Worm (Caenorhabditis elegans) whole organism, L4 larva: ENCODE results near the gene srj-15.

ENCODE experiments used
- D1046.2 ChIP-seq: fragments of 200-800 bp; sonication (Bioruptor generic); IDR thresholded peaks from 2 replicates; pipeline ENCODE4 v1.3.6; 2022; ENCODE audit warnings: missing genetic modification characterization, missing compliant biosample characterization
- F37D6.2 ChIP-seq: sonication (generic microtip); optimal IDR thresholded peaks from 2 replicates; lab custom pipeline; 2016; ENCODE audit warnings: mild to moderate bottlenecking, missing genetic modification characterization, missing compliant biosample characterization
- F44E2.7 ChIP-seq: fragments of 200-800 bp; sonication (Bioruptor generic); IDR thresholded peaks from 2 replicates; pipeline ENCODE4 v2.1.2; 2022; ENCODE audit warnings: missing genetic modification characterization, missing compliant biosample characterization
- F49E8.2 ChIP-seq: sonication (generic microtip); optimal IDR thresholded peaks from 2 replicates; lab custom pipeline; 2016; ENCODE audit warnings: missing compliant biosample characterization, mild to moderate bottlenecking, missing genetic modification characterization, borderline replicate concordance
- T26A8.4 ChIP-seq: fragments of 200-800 bp; sonication (Bioruptor generic); IDR thresholded peaks from 2 replicates; pipeline ENCODE4 v1.3.6; 2022; ENCODE audit warnings: missing genetic modification characterization, missing compliant biosample characterization
- ZK337.2 ChIP-seq: fragments of 200-800 bp; sonication (Bioruptor generic); IDR thresholded peaks from 2 replicates; pipeline ENCODE4 v1.3.6; 2022; ENCODE audit warnings: missing genetic modification reagents, missing genetic modification characterization, missing compliant biosample characterization
- ZK546.5 ChIP-seq, 2 experiments: sonication (generic microtip); optimal IDR thresholded peaks; 2 replicates each; lab custom pipeline; 2017; ENCODE audit warnings: missing biosample characterization in 2 of 2, missing genetic modification characterization in 2 of 2
- aha-1 ChIP-seq: fragments of 150-350 bp; peaks from one replicate; lab custom pipeline; 2014; ENCODE audit warnings: missing biosample characterization, missing genetic modification characterization
- ceh-20 ChIP-seq: fragments of 200-800 bp; sonication (Bioruptor generic); IDR thresholded peaks from 2 replicates; pipeline ENCODE4 v1.3.6; 2022; ENCODE audit warnings: missing genetic modification reagents, missing genetic modification characterization, missing compliant biosample characterization
- ceh-44 ChIP-seq: fragments of 200-800 bp; sonication (Bioruptor generic); IDR thresholded peaks from 2 replicates; pipeline ENCODE4 v1.3.6; 2022; ENCODE audit warnings: missing genetic modification reagents, missing genetic modification characterization, missing compliant biosample characterization
- ceh-62 ChIP-seq: sonication (generic microtip); optimal IDR thresholded peaks from 2 replicates; lab custom pipeline; 2017; ENCODE audit warnings: missing biosample characterization, missing genetic modification characterization
- cey-2 ChIP-seq: sonication (generic microtip); optimal IDR thresholded peaks from 3 replicates; lab custom pipeline; 2017; ENCODE audit warnings: missing genetic modification characterization, mild to moderate bottlenecking, missing compliant biosample characterization, antibody characterized with exemption, borderline replicate concordance; ENCODE audit not compliant: insufficient read depth
- daf-16 ChIP-seq, 3 experiments: sonication (generic microtip); optimal IDR thresholded peaks; 2 replicates each; lab custom pipeline; 2016 to 2017; ENCODE audit warnings: missing genetic modification characterization in 3 of 3, missing genetic modification reagents in 3 of 3, mild to moderate bottlenecking in 2 of 3, missing compliant biosample characterization in 2 of 3, missing biosample characterization in 1 of 3, moderate library complexity in 1 of 3
- daf-19 ChIP-seq: fragments of 200-800 bp; sonication (Bioruptor generic); conservative IDR thresholded peaks from 2 replicates; pipeline ENCODE4 v1.3.6; 2022; ENCODE audit warnings: missing genetic modification characterization, missing compliant biosample characterization
- dmd-6 ChIP-seq: fragments of 200-800 bp; sonication (Bioruptor generic); IDR thresholded peaks from 2 replicates; pipeline ENCODE4 v1.3.6; 2022; ENCODE audit warnings: missing genetic modification reagents, missing genetic modification characterization, missing compliant biosample characterization
- dmd-8 ChIP-seq: fragments of 200-800 bp; sonication (Bioruptor generic); IDR thresholded peaks from 2 replicates; pipeline ENCODE4 v1.3.6; 2022; ENCODE audit warnings: missing genetic modification characterization, missing compliant biosample characterization
- dpl-1 ChIP-seq: fragments of 150-350 bp; optimal IDR thresholded peaks from 2 replicates; lab custom pipeline; 2014; ENCODE audit warnings: missing biosample characterization, missing genetic modification reagents, missing genetic modification characterization
- duxl-1 ChIP-seq: sonication (generic microtip); optimal IDR thresholded peaks from 2 replicates; lab custom pipeline; 2016; ENCODE audit warnings: mild to moderate bottlenecking, missing genetic modification characterization, moderate library complexity, missing compliant biosample characterization; ENCODE audit not compliant: poor library complexity
- dve-1 ChIP-seq: sonication (generic microtip); optimal IDR thresholded peaks from 2 replicates; lab custom pipeline; 2017; ENCODE audit warnings: antibody characterized with exemption, mild to moderate bottlenecking, missing genetic modification characterization, missing compliant biosample characterization; ENCODE audit not compliant: insufficient read depth
- fkh-10 ChIP-seq: fragments of 150-350 bp; optimal IDR thresholded peaks from 2 replicates; lab custom pipeline; 2014; ENCODE audit warnings: missing biosample characterization, missing genetic modification reagents, missing genetic modification characterization
- hlh-11 ChIP-seq: fragments of 200-800 bp; sonication (Bioruptor generic); optimal IDR thresholded peaks from 2 replicates; lab custom pipeline; 2018; ENCODE audit warnings: mild to moderate bottlenecking, missing genetic modification characterization, missing compliant biosample characterization
- hlh-30 ChIP-seq: sonication (generic microtip); optimal IDR thresholded peaks from 2 replicates; lab custom pipeline; 2017; ENCODE audit warnings: antibody characterized with exemption, mild to moderate bottlenecking, missing genetic modification characterization, missing compliant biosample characterization; ENCODE audit not compliant: insufficient read depth
- lin-29 ChIP-seq: fragments of 200-800 bp; sonication (Bioruptor generic); IDR thresholded peaks from 2 replicates; pipeline ENCODE4 v1.3.6; 2022; ENCODE audit warnings: missing genetic modification reagents, missing genetic modification characterization, missing compliant biosample characterization
- lsy-2 ChIP-seq, 2 experiments: fragments of 150-350 bp in 1 of 2; sonication (generic microtip) in 1 of 2; optimal IDR thresholded peaks; 2 replicates each; lab custom pipeline; 2014 to 2017; ENCODE audit warnings: missing biosample characterization in 2 of 2, missing genetic modification characterization in 2 of 2
- mdt-29 ChIP-seq: fragments of 200-800 bp; sonication (Bioruptor generic); IDR thresholded peaks from 2 replicates; pipeline ENCODE4 v1.3.6; 2022; ENCODE audit warnings: missing genetic modification reagents, missing genetic modification characterization, missing compliant biosample characterization
- nhr-102 ChIP-seq: sonication (generic microtip); optimal IDR thresholded peaks from 2 replicates; lab custom pipeline; 2016; ENCODE audit warnings: mild to moderate bottlenecking, missing genetic modification characterization, moderate library complexity, missing compliant biosample characterization
- nhr-237 ChIP-seq: sonication (generic microtip); optimal IDR thresholded peaks from 2 replicates; lab custom pipeline; 2017; ENCODE audit warnings: missing biosample characterization, missing genetic modification characterization
- nhr-25 ChIP-seq: sonication (generic microtip); optimal IDR thresholded peaks from 2 replicates; lab custom pipeline; 2017; ENCODE audit warnings: missing genetic modification characterization, mild to moderate bottlenecking, missing compliant biosample characterization, antibody characterized with exemption, moderate library complexity, borderline replicate concordance; ENCODE audit not compliant: insufficient read depth
- nhr-28 ChIP-seq: fragments of 150-350 bp; optimal IDR thresholded peaks from 2 replicates; lab custom pipeline; 2014; ENCODE audit warnings: missing biosample characterization, missing genetic modification characterization
- nhr-48 ChIP-seq: sonication (generic microtip); optimal IDR thresholded peaks from 2 replicates; lab custom pipeline; 2016; ENCODE audit warnings: mild to moderate bottlenecking, missing genetic modification characterization, missing compliant biosample characterization
- nhr-6 ChIP-seq: fragments of 150-350 bp; optimal IDR thresholded peaks from 2 replicates; lab custom pipeline; 2014; ENCODE audit warnings: missing biosample characterization, missing genetic modification characterization
- nhr-77 ChIP-seq: fragments of 150-350 bp; optimal IDR thresholded peaks from 2 replicates; lab custom pipeline; 2014; ENCODE audit warnings: missing biosample characterization, missing genetic modification characterization
- pqm-1 ChIP-seq: sonication (generic microtip); optimal IDR thresholded peaks from 2 replicates; lab custom pipeline; 2017; ENCODE audit warnings: missing biosample characterization, missing genetic modification characterization
- saeg-2 ChIP-seq: fragments of 200-800 bp; sonication (Bioruptor generic); IDR thresholded peaks from 2 replicates; pipeline ENCODE4 v1.3.6; 2022; ENCODE audit warnings: missing genetic modification reagents, missing genetic modification characterization, missing compliant biosample characterization
- sdz-12 ChIP-seq: fragments of 200-800 bp; sonication (Bioruptor generic); optimal IDR thresholded peaks from 2 replicates; lab custom pipeline; 2018; ENCODE audit warnings: mild to moderate bottlenecking, missing genetic modification characterization, missing compliant biosample characterization
- set-16 ChIP-seq: fragments of 200-800 bp; sonication (Bioruptor generic); IDR thresholded peaks from 2 replicates; pipeline ENCODE4 v1.3.6; 2022; ENCODE audit warnings: missing genetic modification reagents, missing genetic modification characterization, missing compliant biosample characterization
- skn-1 ChIP-seq: fragments of 150-350 bp; optimal IDR thresholded peaks from 2 replicates; lab custom pipeline; 2014; ENCODE audit warnings: missing biosample characterization, missing genetic modification characterization
- snpc-1.2 ChIP-seq: fragments of 200-800 bp; sonication (Bioruptor generic); IDR thresholded peaks from 2 replicates; pipeline ENCODE4 v1.3.6; 2022; ENCODE audit warnings: missing genetic modification reagents, missing genetic modification characterization, missing compliant biosample characterization
- vab-7 ChIP-seq: fragments of 200-800 bp; sonication (Bioruptor generic); IDR thresholded peaks from 2 replicates; pipeline ENCODE4 v1.3.6; 2022; ENCODE audit warnings: missing genetic modification reagents, missing genetic modification characterization, missing compliant biosample characterization
- ztf-11 ChIP-seq: fragments of 150-350 bp; optimal IDR thresholded peaks from 2 replicates; lab custom pipeline; 2014; ENCODE audit warnings: missing biosample characterization, missing genetic modification characterization
- ztf-7 ChIP-seq: fragments of 150-350 bp; optimal IDR thresholded peaks from 2 replicates; lab custom pipeline; 2014; ENCODE audit warnings: missing biosample characterization, missing genetic modification characterization

The srj-15 gene

DNA sequence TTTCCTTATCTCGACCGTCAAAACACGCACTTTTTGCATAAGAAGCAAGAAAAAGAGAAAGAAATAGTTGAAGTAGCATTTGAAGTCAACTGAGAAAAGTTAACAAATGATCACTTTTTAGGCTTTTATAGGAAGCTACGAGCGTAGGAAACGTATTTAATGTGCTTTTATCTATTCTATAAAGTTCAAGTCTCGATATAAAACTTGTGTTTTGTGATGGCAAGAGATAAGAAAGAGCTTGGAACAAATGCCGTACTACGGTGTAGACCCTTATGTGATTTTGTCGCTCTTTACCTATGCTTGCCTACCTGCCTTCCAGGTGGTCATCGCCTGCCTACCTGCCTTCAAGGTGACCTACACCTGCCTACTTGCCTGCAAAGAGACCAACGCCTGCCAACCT is 39.5 kb upstream of the srj-15 start, which contains the start of gene clec-206:
clec-206 (minus strand) TSS at position 101 of the 400 bp plus-strand sequence.
- TF ChIP-seq dmd-8 (GFP tag; lab: Robert Waterston, UW) (no peak), dpl-1 (GFP tag; lab: Kevin White, UChicago) (no peak), ZK337.2 (GFP tag; lab: Robert Waterston, UW) (no peak), ztf-11 (tag; lab: Kevin White, UChicago) (no peak), nhr-102 (no peak), nhr-25 (no peak), ceh-44 (GFP tag; lab: Robert Waterston, UW) (no peak), saeg-2 (GFP tag; lab: Robert Waterston, UW) (no peak), lin-29 (GFP tag; lab: Robert Waterston, UW) (no peak), skn-1 (tag; lab: Kevin White, UChicago) (no peak), F44E2.7 (no peak), snpc-1.2 (no peak), ztf-7 (tag; lab: Kevin White, UChicago) (no peak), fkh-10 (GFP tag; lab: Kevin White, UChicago) (no peak), D1046.2 (GFP tag; lab: Robert Waterston, UW) (no peak), ZK546.5 (tag; optimal IDR thresholded peaks at IDR 0.05; lab: Kevin White, UChicago) (no peak)

DNA sequence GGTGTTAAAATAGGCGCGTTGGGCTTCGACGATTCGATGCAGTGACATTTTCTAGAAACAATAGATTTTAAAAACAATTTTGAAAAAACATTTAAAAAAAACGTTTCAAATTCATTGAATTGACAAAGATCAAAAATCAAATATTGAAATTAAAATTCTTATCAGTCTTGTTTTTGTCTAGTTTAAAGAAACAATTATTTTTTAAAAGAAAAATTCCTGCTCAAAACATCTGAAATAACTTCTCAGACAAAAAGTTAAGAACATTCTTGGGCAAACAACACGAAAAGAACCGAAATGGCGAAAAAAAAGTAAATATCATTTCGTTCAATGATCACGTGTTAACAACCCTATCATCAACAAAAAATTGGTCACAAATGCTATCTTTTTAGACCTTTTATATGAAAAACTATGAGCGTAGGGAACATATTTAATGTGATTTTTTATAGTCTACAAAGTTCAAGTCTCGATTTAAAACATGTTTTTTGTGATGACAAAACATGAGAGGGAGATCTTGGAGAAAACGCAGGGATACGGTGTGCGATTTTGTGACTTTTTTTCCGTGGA is 34.9 kb upstream of the srj-15 start, which contains the start of gene alh-5:
alh-5 (minus strand) TSS at position 51 of the 564 bp plus-strand sequence.
- peak; percentile 58 for TF ChIP-seq dve-1 (tag; lab: Kevin White, UChicago)
- no peak for TF ChIP-seq daf-16 (GFP tag; optimal IDR thresholded peaks at IDR 0.05; lab: Kevin White, UChicago)
- peak; percentile 86 for TF ChIP-seq daf-16 (tag; optimal IDR thresholded peaks at IDR 0.05; lab: Kevin White, UChicago)
- no peak for TF ChIP-seq sdz-12 (GFP tag; lab: Kevin White, UChicago)
- TF ChIP-seq nhr-28 (tag; lab: Kevin White, UChicago): peak; percentile 99
- TF ChIP-seq nhr-77 (tag; lab: Kevin White, UChicago): peak; percentile 55
- no peak for TF ChIP-seq daf-19 (GFP tag; lab: Robert Waterston, UW)
- no peak for TF ChIP-seq lin-29 (GFP tag; lab: Robert Waterston, UW)
- TF ChIP-seq T26A8.4 (GFP tag; lab: Robert Waterston, UW): no peak
- no peak for TF ChIP-seq ceh-62
- no peak for TF ChIP-seq F49E8.2 (tag; lab: Kevin White, UChicago)
- TF ChIP-seq nhr-6 (tag; lab: Kevin White, UChicago): no peak
- peak; percentile 35; the same call in 1 of the 2 replicates for TF ChIP-seq dmd-6 (GFP tag; lab: Robert Waterston, UW)
- TF ChIP-seq lsy-2 (tag; optimal IDR thresholded peaks at IDR 0.05; lab: Kevin White, UChicago): no peak
- peak; percentile 5 for TF ChIP-seq pqm-1 (tag; lab: Kevin White, UChicago)
- no peak for TF ChIP-seq nhr-25
- no peak for TF ChIP-seq set-16
- peak; percentile 68 for TF ChIP-seq hlh-30 (tag; lab: Kevin White, UChicago)
- no peak for TF ChIP-seq F37D6.2 (tag; lab: Kevin White, UChicago)
- no peak for TF ChIP-seq ZK546.5 (tag; optimal IDR thresholded peaks at IDR 0.05; lab: Kevin White, UChicago)
- TF ChIP-seq ceh-20 (GFP tag; lab: Robert Waterston, UW): no peak
- peak; percentile 40 for TF ChIP-seq aha-1 (tag; lab: Kevin White, UChicago)
- TF ChIP-seq ZK337.2 (GFP tag; lab: Robert Waterston, UW): no peak
- TF ChIP-seq nhr-237: no peak
- no peak for TF ChIP-seq mdt-29
- TF ChIP-seq hlh-11 (tag; lab: Kevin White, UChicago): peak; percentile 31
- no peak for TF ChIP-seq cey-2 (tag; lab: Kevin White, UChicago)
- TF ChIP-seq nhr-48 (tag; lab: Kevin White, UChicago): no peak
- TF ChIP-seq vab-7 (GFP tag; lab: Robert Waterston, UW): no peak
- TF ChIP-seq duxl-1 (tag; lab: Kevin White, UChicago): no peak
